Worm (Caenorhabditis elegans): ENCODE measurements around the gene nhr-38.

The nhr-38 gene

DNA sequence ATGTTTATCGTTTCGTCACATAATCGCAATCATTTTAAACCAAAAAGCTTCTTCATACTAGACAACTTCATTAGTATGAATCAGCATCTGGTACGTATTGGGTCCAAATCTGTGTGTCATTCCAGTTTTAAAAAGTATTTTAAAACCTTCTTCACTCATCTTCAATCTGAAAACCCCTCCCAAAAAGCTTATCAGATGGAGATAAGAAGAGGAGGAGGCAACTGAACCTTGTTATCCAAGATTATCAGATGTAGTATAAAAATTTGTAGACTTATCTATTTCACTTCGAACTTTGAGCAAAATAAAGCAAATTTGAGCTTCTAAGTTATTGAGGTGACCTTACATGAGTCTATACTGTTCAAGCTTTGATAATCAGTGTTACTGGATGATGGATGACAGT lies at the start of gene nhr-38:
Gene nhr-38, plus strand, starts transcription at position 301 of the 400 bp plus-strand sequence.
- no peak for TF ChIP-seq sea-1 (GFP tag; conservative IDR thresholded peaks at IDR 0.05)
- no peak for TF ChIP-seq pes-1 (GFP tag; IDR thresholded peaks at IDR 0.05)
- no peak for TF ChIP-seq ets-7 (tag; optimal IDR thresholded peaks at IDR 0.05)
- no peak for TF ChIP-seq tbx-37 (GFP tag; conservative IDR thresholded peaks at IDR 0.05)
- no peak for TF ChIP-seq tbx-11 (GFP tag; IDR thresholded peaks at IDR 0.05)
- no peak for TF ChIP-seq scrt-1 (GFP tag; IDR thresholded peaks at IDR 0.05)
- TF ChIP-seq B0310.2 (tag; optimal IDR thresholded peaks at IDR 0.05): no peak
- no peak for TF ChIP-seq ama-1 (optimal IDR thresholded peaks at IDR 0.05)
- no peak for TF ChIP-seq hmbx-1 (tag; optimal IDR thresholded peaks at IDR 0.05)
- TF ChIP-seq ceh-13 (GFP tag; optimal IDR thresholded peaks at IDR 0.05): no peak
- no peak for TF ChIP-seq tra-4 (tag; optimal IDR thresholded peaks at IDR 0.05)
- TF ChIP-seq aly-1 (tag; optimal IDR thresholded peaks at IDR 0.05): no peak
- TF ChIP-seq F13C5.2 (tag; optimal IDR thresholded peaks at IDR 0.05): no peak
- no peak for TF ChIP-seq hnd-1 (tag; optimal IDR thresholded peaks at IDR 0.05)
- TF ChIP-seq flt-1 (GFP tag; IDR thresholded peaks at IDR 0.05): no peak
- no peak for TF ChIP-seq ceh-36 (tag; optimal IDR thresholded peaks at IDR 0.05)

DNA sequence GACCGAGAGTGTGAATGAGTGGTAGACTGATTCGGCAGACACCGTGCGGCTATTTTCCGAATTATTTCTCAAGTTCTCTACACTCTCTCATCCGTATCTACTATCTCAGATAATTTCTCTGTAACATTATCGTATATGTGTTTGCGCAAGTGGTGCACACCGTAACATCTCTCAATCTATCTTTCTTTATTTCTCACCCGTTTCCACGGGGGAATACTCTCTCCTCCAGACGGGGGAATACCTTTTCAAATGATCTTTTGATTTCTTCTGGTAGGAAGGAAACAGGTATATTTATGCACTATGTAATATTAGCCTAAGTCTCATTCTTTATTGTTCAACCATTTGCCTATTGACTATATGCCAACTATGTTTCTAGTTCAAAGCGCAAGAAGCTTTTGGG lies 42.9 kb upstream of the nhr-38 start:
- TF ChIP-seq sea-1 (GFP tag; conservative IDR thresholded peaks at IDR 0.05) (no peak), hmg-4 (GFP tag; optimal IDR thresholded peaks at IDR 0.05) (no peak), ceh-36 (tag; optimal IDR thresholded peaks at IDR 0.05) (no peak), aly-1 (tag; optimal IDR thresholded peaks at IDR 0.05) (no peak), tbx-37 (GFP tag; conservative IDR thresholded peaks at IDR 0.05) (no peak), hmbx-1 (tag; optimal IDR thresholded peaks at IDR 0.05) (no peak), tbx-11 (GFP tag; IDR thresholded peaks at IDR 0.05) (no peak)

DNA sequence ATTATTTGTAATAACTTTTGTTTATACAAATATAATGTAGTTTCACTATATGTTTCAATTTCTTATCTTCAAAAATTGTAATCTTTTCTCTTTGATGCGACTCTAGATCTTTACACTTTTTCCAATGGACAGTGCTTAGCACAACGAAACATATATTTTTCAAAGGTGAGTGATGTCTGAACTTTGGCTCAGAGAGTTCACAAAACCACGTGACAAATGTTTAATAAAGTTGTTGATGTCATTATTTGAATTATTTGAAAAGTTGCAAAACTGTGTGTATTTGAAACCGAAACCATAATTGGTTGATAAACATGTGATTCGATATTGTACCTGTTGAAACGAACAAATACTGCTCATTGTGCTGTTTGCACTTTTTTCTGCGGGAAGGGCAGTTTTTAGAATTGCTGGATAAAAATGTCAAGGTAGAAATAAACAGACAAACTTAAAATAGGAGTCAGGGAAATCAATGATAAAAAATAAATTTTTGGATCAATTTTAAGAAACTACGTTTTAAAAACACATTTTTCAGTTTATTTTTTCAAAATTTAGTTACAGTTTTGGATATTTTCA lies 41.8 kb upstream of the nhr-38 start:
- TF ChIP-seq scrt-1 (GFP tag; IDR thresholded peaks at IDR 0.05) (no peak), hnd-1 (tag; optimal IDR thresholded peaks at IDR 0.05) (no peak)

DNA sequence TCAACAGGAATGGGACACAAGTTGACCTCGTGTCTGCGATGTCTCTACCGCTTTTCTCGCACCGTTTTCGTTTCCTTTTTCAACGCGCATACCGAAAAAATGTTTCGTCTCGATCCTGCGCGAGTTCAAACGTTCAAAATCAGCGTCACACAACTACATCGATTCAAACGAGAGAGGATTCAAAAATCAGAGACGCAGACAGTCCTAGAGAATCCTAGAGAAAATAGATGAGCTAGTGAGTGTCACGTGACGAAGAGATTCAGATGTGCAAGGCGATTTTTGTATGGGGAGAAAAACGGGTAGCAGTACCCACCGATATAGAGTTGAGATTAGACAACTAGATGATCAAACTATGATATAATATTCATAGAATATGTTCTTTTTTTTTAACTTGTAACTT lies 40.0 kb upstream of the nhr-38 start:
- TF ChIP-seq tbx-11 (GFP tag; IDR thresholded peaks at IDR 0.05): no peak
- TF ChIP-seq scrt-1 (GFP tag; IDR thresholded peaks at IDR 0.05): no peak
- TF ChIP-seq tbx-37 (GFP tag; conservative IDR thresholded peaks at IDR 0.05): no peak
- no peak for TF ChIP-seq ceh-36 (tag; optimal IDR thresholded peaks at IDR 0.05)
- no peak for TF ChIP-seq F13C5.2 (tag; optimal IDR thresholded peaks at IDR 0.05)

DNA sequence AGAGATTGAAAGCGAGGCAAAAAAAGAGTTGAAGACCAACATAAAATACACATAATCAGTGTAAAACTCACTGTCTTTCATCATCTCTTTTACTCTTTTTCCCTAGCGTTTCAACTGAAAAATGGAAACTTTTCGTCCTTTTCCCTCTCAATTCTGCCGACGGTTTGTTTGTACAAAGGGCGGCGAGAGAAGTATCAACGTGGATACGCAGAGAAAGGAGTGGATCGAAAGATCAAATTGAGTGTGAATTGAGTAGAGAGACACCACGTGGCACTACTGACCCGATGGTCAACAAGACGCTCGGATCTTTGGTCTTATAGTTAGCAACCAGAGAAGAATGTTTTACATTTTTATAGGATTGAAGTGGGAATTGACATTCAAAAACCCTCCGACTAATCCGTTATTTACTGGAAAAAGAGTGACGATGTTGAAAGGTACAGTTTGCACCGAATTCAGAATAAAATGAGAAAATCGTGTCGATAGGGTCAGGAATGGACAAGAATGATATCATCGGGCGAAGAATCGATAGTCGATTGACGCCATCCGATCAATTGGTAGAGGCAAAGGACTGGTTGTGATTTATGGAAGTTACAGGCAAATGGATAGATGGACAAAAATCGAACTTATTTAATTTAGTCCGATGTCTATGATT lies 38.9 kb upstream of the nhr-38 start:
- TF ChIP-seq tbx-37 (GFP tag; conservative IDR thresholded peaks at IDR 0.05): no peak
- TF ChIP-seq ceh-36 (tag; optimal IDR thresholded peaks at IDR 0.05): no peak
- no peak for TF ChIP-seq sea-1 (GFP tag; conservative IDR thresholded peaks at IDR 0.05)
- no peak for TF ChIP-seq scrt-1 (GFP tag; IDR thresholded peaks at IDR 0.05)
- TF ChIP-seq flt-1 (GFP tag; IDR thresholded peaks at IDR 0.05): no peak

DNA sequence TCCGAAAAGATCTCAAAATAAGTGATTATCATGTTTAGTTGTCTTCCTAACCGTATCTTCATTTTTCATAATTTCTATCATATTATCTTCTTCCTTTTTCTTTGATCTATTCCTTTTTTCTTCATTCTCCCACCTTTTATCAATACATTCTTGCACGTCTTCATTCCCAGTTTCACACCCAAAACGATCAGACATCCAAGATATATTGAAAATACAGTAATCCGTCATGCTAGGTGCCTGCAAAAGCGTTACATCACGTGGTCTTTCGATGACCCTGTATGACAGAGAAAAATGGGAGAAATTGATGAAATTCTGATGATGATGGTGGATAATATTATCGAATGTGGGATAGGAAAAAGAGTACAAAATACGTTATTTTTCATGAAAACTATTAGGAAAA lies 37.6 kb upstream of the nhr-38 start:
- TF ChIP-seq hnd-1 (tag; optimal IDR thresholded peaks at IDR 0.05) (no peak), ceh-13 (GFP tag; optimal IDR thresholded peaks at IDR 0.05) (no peak), tbx-37 (GFP tag; conservative IDR thresholded peaks at IDR 0.05) (no peak), B0310.2 (tag; optimal IDR thresholded peaks at IDR 0.05) (no peak), aly-1 (tag; optimal IDR thresholded peaks at IDR 0.05) (no peak), sea-1 (GFP tag; conservative IDR thresholded peaks at IDR 0.05) (no peak), ama-1 (optimal IDR thresholded peaks at IDR 0.05) (no peak), hmg-4 (GFP tag; optimal IDR thresholded peaks at IDR 0.05) (no peak), pes-1 (GFP tag; IDR thresholded peaks at IDR 0.05) (no peak), F13C5.2 (tag; optimal IDR thresholded peaks at IDR 0.05) (no peak), tra-4 (tag; optimal IDR thresholded peaks at IDR 0.05) (no peak), ceh-36 (tag; optimal IDR thresholded peaks at IDR 0.05) (no peak), hmbx-1 (tag; optimal IDR thresholded peaks at IDR 0.05) (no peak)

DNA sequence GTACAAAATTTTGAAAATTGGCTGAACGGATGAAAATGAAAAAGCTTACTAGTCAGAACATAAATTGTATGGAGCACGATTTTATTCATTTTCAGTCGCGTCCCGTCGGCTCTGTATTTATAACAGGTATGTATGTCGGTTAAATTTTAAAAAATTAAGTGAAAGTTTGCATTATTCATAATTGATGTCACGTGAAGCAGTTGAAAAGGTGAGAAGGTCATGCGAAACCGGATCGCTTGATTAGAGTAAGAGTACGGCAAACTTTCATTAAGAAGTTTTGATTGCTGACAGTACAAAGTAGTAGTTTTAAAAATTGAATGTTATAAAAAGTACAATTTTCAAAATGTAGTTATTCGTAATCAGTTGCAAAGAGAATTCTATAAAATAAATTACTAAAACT lies 36.8 kb upstream of the nhr-38 start:
- TF ChIP-seq tbx-37 (GFP tag; conservative IDR thresholded peaks at IDR 0.05) (no peak), aly-1 (tag; optimal IDR thresholded peaks at IDR 0.05) (no peak), ets-7 (tag; optimal IDR thresholded peaks at IDR 0.05) (no peak), tbx-11 (GFP tag; IDR thresholded peaks at IDR 0.05) (no peak), scrt-1 (GFP tag; IDR thresholded peaks at IDR 0.05) (no peak), ceh-13 (GFP tag; optimal IDR thresholded peaks at IDR 0.05) (no peak), pes-1 (GFP tag; IDR thresholded peaks at IDR 0.05) (no peak), F13C5.2 (tag; optimal IDR thresholded peaks at IDR 0.05) (no peak), tra-4 (tag; optimal IDR thresholded peaks at IDR 0.05) (no peak)

DNA sequence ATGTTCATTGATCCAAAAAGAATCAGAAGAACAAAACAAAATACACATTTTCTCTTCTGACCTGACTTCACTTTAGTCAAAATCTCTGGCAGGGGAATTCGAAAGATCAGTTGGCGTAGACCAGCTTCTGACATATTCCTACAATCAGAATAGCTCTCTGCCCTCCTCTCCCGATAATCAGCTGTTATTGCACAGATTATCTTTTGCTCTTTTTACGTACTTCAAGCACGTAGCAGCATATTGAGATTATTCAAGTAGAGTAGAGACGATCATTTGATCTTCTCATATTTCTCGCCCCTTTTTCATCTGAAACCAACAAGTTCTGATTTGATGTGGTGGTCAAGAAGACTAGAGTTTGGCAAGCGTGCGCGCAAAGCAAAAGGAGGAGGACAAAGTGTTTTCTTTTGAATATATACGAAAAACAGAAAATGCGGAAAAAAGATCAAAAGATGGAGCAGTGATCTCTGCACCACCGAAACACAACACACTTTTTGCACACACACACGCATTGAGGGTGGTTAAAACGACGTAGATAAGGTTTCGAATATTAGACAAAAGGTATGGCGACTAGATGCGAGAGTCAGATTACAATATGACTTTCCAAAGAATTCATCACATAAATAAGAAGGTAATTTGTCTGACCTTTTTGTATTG lies 36.2 kb upstream of the nhr-38 start:
- TF ChIP-seq ceh-13 (GFP tag; optimal IDR thresholded peaks at IDR 0.05) (no peak), aly-1 (tag; optimal IDR thresholded peaks at IDR 0.05) (no peak)

All from whole organism, early embryonic.